Worm (Caenorhabditis elegans): ENCODE measurements around the gene Y38E10A.17.

Y38E10A.17 gene

ce11 chrII:12677975-12678866 is 43.6 kb upstream of the Y38E10A.17 start (continued):
- TF ChIP-seq nhr-20 (tag; optimal IDR thresholded peaks at IDR 0.05) (peak; percentile 82), fkh-8 (tag; optimal IDR thresholded peaks at IDR 0.05) (peak; percentile 78), unc-130 (tag; optimal IDR thresholded peaks at IDR 0.05) (peak; percentile 37), lin-14 (GFP tag; optimal IDR thresholded peaks at IDR 0.05) (peak; percentile 90), hlh-4 (tag; optimal IDR thresholded peaks at IDR 0.05) (no peak), C04F5.9 (tag; optimal IDR thresholded peaks at IDR 0.05) (peak; percentile 22), ceh-90 (tag; optimal IDR thresholded peaks at IDR 0.05) (peak; percentile 88), Y116A8C.19 (tag; optimal IDR thresholded peaks at IDR 0.05; ENCODE audit: borderline replicate concordance) (peak; percentile 38), swsn-7 (tag; optimal IDR thresholded peaks at IDR 0.05) (peak; percentile 74), blmp-1 (tag; optimal IDR thresholded peaks at IDR 0.05) (peak; percentile 39), efl-1 (optimal IDR thresholded peaks at IDR 0.05) (peak; percentile 75 to 88), efl-1 (GFP tag; optimal IDR thresholded peaks at IDR 0.05 in 1 of 2) (peak; percentile 89 to 99), egl-27 (tag; optimal IDR thresholded peaks at IDR 0.05) (no peak), nhr-84 (tag; optimal IDR thresholded peaks at IDR 0.05) (no peak), ceh-8 (GFP tag; optimal IDR thresholded peaks at IDR 0.05) (peak; percentile 6), mdl-1 (tag; optimal IDR thresholded peaks at IDR 0.05) (peak in 1 of 2 experiments; percentile 42)

ce11 chrII:12677710-12677974 is 43.0 kb upstream of the Y38E10A.17 start, which contains the start of gene Y38E10A.22:
Y38E10A.22 (minus strand) TSS chrII:12677810.
- no peak for TF ChIP-seq ets-5 (GFP tag; IDR thresholded peaks at IDR 0.05)
- TF ChIP-seq nhr-237 (tag; optimal IDR thresholded peaks at IDR 0.05), result no peak
- no peak for TF ChIP-seq nhr-71 (tag; optimal IDR thresholded peaks at IDR 0.05)
- no peak for TF ChIP-seq sup-37 (GFP tag; optimal IDR thresholded peaks at IDR 0.05)
- no peak for TF ChIP-seq pax-3 (tag; optimal IDR thresholded peaks at IDR 0.05)
- no peak for TF ChIP-seq aha-1 (tag; optimal IDR thresholded peaks at IDR 0.05)
- TF ChIP-seq nhr-11 (tag; optimal IDR thresholded peaks at IDR 0.05), result no peak
- no peak for TF ChIP-seq nhr-20 (tag; optimal IDR thresholded peaks at IDR 0.05)
- no peak for TF ChIP-seq nhr-84 (tag; optimal IDR thresholded peaks at IDR 0.05)
- TF ChIP-seq fkh-8 (tag; optimal IDR thresholded peaks at IDR 0.05), result no peak
- no peak for TF ChIP-seq zag-1 (tag; optimal IDR thresholded peaks at IDR 0.05)

- TF ChIP-seq efl-1 (optimal IDR thresholded peaks at IDR 0.05) (no peak), efl-1 (GFP tag; optimal IDR thresholded peaks at IDR 0.05 in 1 of 2) (peak in 1 of 2 experiments; percentile 92), ceh-82 (tag; optimal IDR thresholded peaks at IDR 0.05) (no peak), ets-5 (GFP tag; IDR thresholded peaks at IDR 0.05) (no peak)
These were observed 38.7 kb upstream of the Y38E10A.17 start for ce11 chrII:12673311-12673710.

ce11 chrII:12672512-12672911 is 37.9 kb upstream of the Y38E10A.17 start:
- peak; percentile 4 for TF ChIP-seq fkh-8 (tag; optimal IDR thresholded peaks at IDR 0.05)
- no peak for TF ChIP-seq efl-1 (optimal IDR thresholded peaks at IDR 0.05)
- peak in 1 of 2 experiments; percentile 27 for TF ChIP-seq efl-1 (GFP tag; optimal IDR thresholded peaks at IDR 0.05 in 1 of 2)
- TF ChIP-seq snpc-4 (tag; optimal IDR thresholded peaks at IDR 0.05), result no peak
- TF ChIP-seq nhr-19 (GFP tag; conservative IDR thresholded peaks at IDR 0.05), result 0 out of 2 replicates have a peak, but pooled peaks have one; percentile 4
- TF ChIP-seq fkh-4 (tag; optimal IDR thresholded peaks at IDR 0.05; ENCODE audit: borderline replicate concordance), result no peak
- no peak for TF ChIP-seq ceh-63 (GFP tag; optimal IDR thresholded peaks at IDR 0.05)

- TF ChIP-seq nhr-85 (tag), result peak; percentile 66
- TF ChIP-seq sox-4 (tag; optimal IDR thresholded peaks at IDR 0.05), result no peak
These were observed 37.3 kb upstream of the Y38E10A.17 start for ce11 chrII:12671892-12672291.
